Worm (Caenorhabditis elegans) whole organism, L4/young adult: Measurements from ENCODE around the gene ZC190.8.

Experiments
- W03F9.2 ChIP-seq: fragments of 150-350 bp; optimal IDR thresholded peaks from 2 replicates; lab custom pipeline; 2014; ENCODE audit warnings: missing biosample characterization, missing genetic modification characterization
- dao-5 ChIP-seq: sonication (generic microtip); optimal IDR thresholded peaks from 2 replicates; lab custom pipeline; 2016; ENCODE audit warnings: missing genotype, missing genetic modification characterization, moderate library complexity, missing compliant biosample characterization
- him-1 ChIP-seq: sonication (generic microtip); optimal IDR thresholded peaks from 2 replicates; lab custom pipeline; 2016; ENCODE audit warnings: missing genotype, missing genetic modification reagents, missing genetic modification characterization, missing compliant biosample characterization

- TF ChIP-seq dao-5 (tag; lab: Kevin White, UChicago) (no peak), him-1 (tag; lab: Kevin White, UChicago) (no peak), W03F9.2 (tag; lab: Kevin White, UChicago) (no peak)
Observed at ce11 chrV:8670759-8671158, 16.8 kb downstream of the ZC190.8 start.
